Fruit fly (Drosophila melanogaster) whole organism: Measurements from ENCODE around the gene CG8840.

Experiments used
- pan ChIP-seq: fragments of >200 bp; optimal IDR thresholded peaks from 2 replicates; lab custom pipeline; 2017
- usp ChIP-seq: fragments of >200 bp; optimal IDR thresholded peaks from 2 replicates; lab custom pipeline; 2017; ENCODE audit warnings: missing biosample characterization, missing genetic modification characterization, mixed read lengths

- TF ChIP-seq pan (lab: Kevin White, UChicago) (no peak), usp (GFP tag; lab: Kevin White, UChicago) (no peak)
These were observed 16.4 kb downstream of the CG8840 start, which contains the start of gene Pgant2 for dm6 chr2L:3426669-3427232.
